Worm (Caenorhabditis elegans) whole organism, mixed stage, embryonic: ENCODE data around the gene pals-29.

Source experiments
- cnd-1 ChIP-seq: fragments of 200-800 bp; sonication (Bioruptor generic); optimal IDR thresholded peaks from 2 replicates; lab custom pipeline; 2018; ENCODE audit warnings: mild to moderate bottlenecking, missing genetic modification characterization, missing compliant biosample characterization
- elt-3 ChIP-seq: fragments of 150-350 bp; optimal IDR thresholded peaks from 2 replicates; lab custom pipeline; 2014; ENCODE audit warnings: missing biosample characterization, missing genetic modification characterization
- flh-1 ChIP-seq: fragments of 200-800 bp; sonication (Bioruptor generic); optimal IDR thresholded peaks from 2 replicates; lab custom pipeline; 2018; ENCODE audit warnings: mild to moderate bottlenecking, missing genetic modification characterization, moderate library complexity, missing compliant biosample characterization
- lin-32 ChIP-seq: fragments of 200-800 bp; sonication (Bioruptor generic); optimal IDR thresholded peaks from 2 replicates; lab custom pipeline; 2018; ENCODE audit warnings: mild to moderate bottlenecking, missing genetic modification characterization, missing compliant biosample characterization
- mep-1 ChIP-seq: fragments of 150-350 bp; optimal IDR thresholded peaks from 2 replicates; lab custom pipeline; 2017; ENCODE audit warnings: missing biosample characterization, missing genetic modification reagents, missing genetic modification characterization, inconsistent platforms
- nhr-237 ChIP-seq: fragments of 150-350 bp; optimal IDR thresholded peaks from 2 replicates; lab custom pipeline; 2014; ENCODE audit warnings: missing biosample characterization, missing genetic modification characterization
- nhr-28 ChIP-seq: fragments of 150-350 bp; optimal IDR thresholded peaks from 2 replicates; lab custom pipeline; 2014; ENCODE audit warnings: missing biosample characterization, missing genetic modification characterization
- nhr-76 ChIP-seq: sonication (generic microtip); optimal IDR thresholded peaks from 2 replicates; lab custom pipeline; 2017; ENCODE audit warnings: missing biosample characterization, missing genetic modification characterization
- pha-4 ChIP-seq: fragments of 150-350 bp; optimal IDR thresholded peaks from 2 replicates; lab custom pipeline; 2018; ENCODE audit warnings: missing biosample characterization, missing genetic modification reagents, missing genetic modification characterization
- unc-39 ChIP-seq: fragments of 150-350 bp; optimal IDR thresholded peaks from 2 replicates; lab custom pipeline; 2014; ENCODE audit warnings: missing biosample characterization, missing genetic modification characterization

ce11 chrIV:14506995-14507394 lies 35.4 kb downstream of the pals-29 start:
- TF ChIP-seq nhr-237 (tag; lab: Kevin White, UChicago) (no peak), lin-32 (no peak), elt-3 (tag; lab: Kevin White, UChicago) (no peak), nhr-28 (tag; lab: Kevin White, UChicago) (no peak), unc-39 (tag; lab: Kevin White, UChicago) (no peak), nhr-76 (no peak), pha-4 (tag; lab: Kevin White, UChicago) (no peak), cnd-1 (tag; lab: Kevin White, UChicago) (no peak), flh-1 (GFP tag; lab: Kevin White, UChicago) (no peak), mep-1 (tag; lab: Kevin White, UChicago) (no peak)
